Worm (Caenorhabditis elegans) whole organism, early embryonic: ENCODE measurements around the gene F14H3.4.

Experiments used
- B0310.2 ChIP-seq: sonication (generic microtip); optimal IDR thresholded peaks from 2 replicates; lab custom pipeline; 2016; ENCODE audit warnings: mild to moderate bottlenecking, missing genetic modification characterization, missing compliant biosample characterization
- F13C5.2 ChIP-seq: sonication (generic microtip); optimal IDR thresholded peaks from 2 replicates; lab custom pipeline; 2017; ENCODE audit warnings: mild to moderate bottlenecking, missing genetic modification characterization, inconsistent platforms, missing compliant biosample characterization
- aly-1 ChIP-seq: sonication (generic microtip); optimal IDR thresholded peaks from 2 replicates; lab custom pipeline; 2016; ENCODE audit warnings: missing genetic modification characterization, missing compliant biosample characterization
- ama-1 ChIP-seq: fragments of 150-350 bp; optimal IDR thresholded peaks from 2 replicates; lab custom pipeline; 2014
- ceh-13 ChIP-seq: fragments of 200-800 bp; sonication (Bioruptor generic); optimal IDR thresholded peaks from 2 replicates; lab custom pipeline; 2018; ENCODE audit warnings: mild to moderate bottlenecking, missing genetic modification characterization, missing compliant biosample characterization
- ceh-36 ChIP-seq: sonication (generic microtip); optimal IDR thresholded peaks from 2 replicates; lab custom pipeline; 2016; ENCODE audit warnings: missing genetic modification characterization, inconsistent platforms, missing compliant biosample characterization
- ets-7 ChIP-seq: sonication (generic microtip); optimal IDR thresholded peaks from 2 replicates; lab custom pipeline; 2016; ENCODE audit warnings: missing genotype, missing genetic modification characterization, missing compliant biosample characterization
- flt-1 ChIP-seq: fragments of 200-800 bp; sonication (Bioruptor generic); IDR thresholded peaks from 2 replicates; pipeline ENCODE4 v1.3.6; 2022; ENCODE audit warnings: missing genetic modification characterization, missing compliant biosample characterization
- hmbx-1 ChIP-seq: sonication (generic microtip); optimal IDR thresholded peaks from 2 replicates; lab custom pipeline; 2016; ENCODE audit warnings: mild to moderate bottlenecking, missing genetic modification characterization, missing compliant biosample characterization
- hmg-4 ChIP-seq: fragments of 200-800 bp; sonication (Bioruptor generic); optimal IDR thresholded peaks from 2 replicates; lab custom pipeline; 2018; ENCODE audit warnings: mild to moderate bottlenecking, missing genetic modification characterization, missing compliant biosample characterization
- hnd-1 ChIP-seq: sonication (generic microtip); optimal IDR thresholded peaks from 2 replicates; lab custom pipeline; 2016; ENCODE audit warnings: missing genetic modification characterization, missing compliant biosample characterization
- pes-1 ChIP-seq: fragments of 200-800 bp; sonication (Bioruptor generic); IDR thresholded peaks from 2 replicates; pipeline ENCODE4 v1.3.6; 2022; ENCODE audit warnings: missing genetic modification reagents, missing genetic modification characterization, missing compliant biosample characterization
- scrt-1 ChIP-seq: fragments of 200-800 bp; sonication (Bioruptor generic); IDR thresholded peaks from 2 replicates; pipeline ENCODE4 v1.3.6; 2022; ENCODE audit warnings: missing genetic modification characterization, missing compliant biosample characterization
- sea-1 ChIP-seq: fragments of 200-800 bp; sonication (Bioruptor generic); conservative IDR thresholded peaks from 2 replicates; pipeline ENCODE4 v1.3.6; 2022; ENCODE audit warnings: missing genetic modification characterization, missing compliant biosample characterization
- tbx-11 ChIP-seq: fragments of 200-800 bp; sonication (Bioruptor generic); IDR thresholded peaks from 2 replicates; pipeline ENCODE4 v1.3.6; 2022; ENCODE audit warnings: missing genetic modification characterization, missing compliant biosample characterization
- tbx-37 ChIP-seq: fragments of 200-800 bp; sonication (Bioruptor generic); conservative IDR thresholded peaks from 2 replicates; pipeline ENCODE4 v1.3.6; 2022; ENCODE audit warnings: missing genetic modification reagents, missing genetic modification characterization, missing compliant biosample characterization
- tra-4 ChIP-seq: sonication (generic microtip); optimal IDR thresholded peaks from 2 replicates; lab custom pipeline; 2017; ENCODE audit warnings: missing genetic modification characterization, missing compliant biosample characterization

The F14H3.4 gene

DNA sequence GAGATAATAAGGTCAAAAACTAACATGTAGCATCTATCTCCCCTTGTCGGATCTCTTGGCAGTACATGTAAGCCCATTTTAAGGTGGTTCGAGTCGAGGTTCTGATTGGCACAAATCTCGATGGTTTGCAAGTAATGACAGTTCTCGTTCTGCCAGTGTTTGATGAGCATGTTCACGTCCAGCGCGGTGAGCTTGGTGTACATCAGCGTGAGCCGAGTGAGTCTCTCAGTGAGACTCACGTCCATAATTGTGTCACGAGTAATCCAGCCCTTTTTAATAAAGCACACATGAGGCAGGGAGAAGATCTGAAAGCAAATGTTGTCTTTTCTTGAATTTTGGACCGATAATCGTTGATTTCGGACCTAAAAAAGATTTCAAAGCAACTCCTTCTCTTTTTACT is 22.1 kb downstream of the F14H3.4 start, which contains the start of gene T10C6.16:
Gene T10C6.16 (minus strand): TSS at position 245 of the 400 bp plus-strand sequence.
- TF ChIP-seq sea-1 (GFP tag; lab: Robert Waterston, UW) (no peak), F13C5.2 (tag; lab: Kevin White, UChicago) (no peak), tbx-11 (GFP tag; lab: Robert Waterston, UW) (no peak)

DNA sequence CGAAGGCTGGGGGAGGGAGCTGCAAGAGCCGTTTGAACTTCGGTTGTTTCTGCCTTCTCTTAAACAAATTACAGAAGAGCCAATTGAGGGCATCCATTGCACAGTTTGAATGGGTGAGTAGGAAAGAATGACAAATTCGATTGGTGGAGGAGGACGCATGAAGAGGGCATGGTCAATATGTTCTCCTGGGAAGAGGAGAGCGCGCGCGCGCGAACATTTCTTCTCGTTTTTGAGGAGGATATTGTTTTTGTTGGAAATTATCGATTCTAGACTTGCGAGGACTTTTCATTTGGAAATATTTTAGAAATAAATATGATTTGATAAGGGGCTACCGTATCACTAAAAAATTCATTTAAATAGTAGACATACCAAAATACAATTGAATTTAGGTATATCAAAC is 23.3 kb downstream of the F14H3.4 start, which contains the start of gene T10C6.7:
Gene T10C6.7 (minus strand): TSS at position 143 of the 400 bp plus-strand sequence.
- no peak for TF ChIP-seq sea-1 (GFP tag; lab: Robert Waterston, UW)
- TF ChIP-seq hnd-1: no peak
- no peak for TF ChIP-seq flt-1 (GFP tag; lab: Robert Waterston, UW)
- no peak for TF ChIP-seq ceh-36 (tag; lab: Kevin White, UChicago)
- TF ChIP-seq hmg-4 (GFP tag; lab: Kevin White, UChicago): no peak
- TF ChIP-seq tbx-37 (GFP tag; lab: Robert Waterston, UW): no peak
- TF ChIP-seq ets-7: no peak
- TF ChIP-seq ceh-13 (GFP tag; lab: Kevin White, UChicago): no peak
- no peak for TF ChIP-seq aly-1 (tag; lab: Kevin White, UChicago)
- TF ChIP-seq ama-1 (lab: Kevin White, UChicago): no peak
- TF ChIP-seq B0310.2 (tag; lab: Kevin White, UChicago): no peak
- no peak for TF ChIP-seq tra-4 (tag; lab: Kevin White, UChicago)
- TF ChIP-seq tbx-11 (GFP tag; lab: Robert Waterston, UW): no peak
- TF ChIP-seq hmbx-1 (tag; lab: Kevin White, UChicago): no peak
- no peak for TF ChIP-seq pes-1 (GFP tag; lab: Robert Waterston, UW)
- no peak for TF ChIP-seq F13C5.2 (tag; lab: Kevin White, UChicago)
- TF ChIP-seq scrt-1 (GFP tag; lab: Robert Waterston, UW): no peak

DNA sequence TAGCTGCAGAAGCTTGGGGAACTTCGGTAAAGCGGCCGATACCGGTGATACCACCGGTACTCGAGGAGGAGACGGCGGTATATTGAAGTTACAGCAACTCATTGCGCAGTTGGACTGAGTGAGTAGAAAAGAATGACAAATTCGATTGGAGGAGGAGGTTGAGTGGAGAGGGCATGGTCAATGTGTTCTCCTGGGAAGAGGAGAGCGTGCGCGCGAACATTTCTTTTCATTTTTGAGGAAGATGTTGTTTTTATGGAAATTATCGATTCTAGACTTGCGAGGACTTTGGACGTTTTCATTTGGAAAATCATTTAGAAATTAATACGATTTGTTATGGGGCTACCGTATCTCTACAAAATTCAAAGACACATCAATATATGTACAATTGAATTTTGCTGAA is 25.6 kb downstream of the F14H3.4 start:
- TF ChIP-seq ceh-36 (tag; lab: Kevin White, UChicago): no peak
- no peak for TF ChIP-seq hnd-1
- TF ChIP-seq aly-1 (tag; lab: Kevin White, UChicago): no peak
- no peak for TF ChIP-seq B0310.2 (tag; lab: Kevin White, UChicago)
- TF ChIP-seq tbx-11 (GFP tag; lab: Robert Waterston, UW): no peak
- no peak for TF ChIP-seq hmg-4 (GFP tag; lab: Kevin White, UChicago)
- TF ChIP-seq pes-1 (GFP tag; lab: Robert Waterston, UW): no peak
- TF ChIP-seq hmbx-1 (tag; lab: Kevin White, UChicago): no peak
- TF ChIP-seq sea-1 (GFP tag; lab: Robert Waterston, UW): no peak
- no peak for TF ChIP-seq ama-1 (lab: Kevin White, UChicago)
- no peak for TF ChIP-seq ceh-13 (GFP tag; lab: Kevin White, UChicago)
- no peak for TF ChIP-seq scrt-1 (GFP tag; lab: Robert Waterston, UW)
- TF ChIP-seq tbx-37 (GFP tag; lab: Robert Waterston, UW): no peak
- no peak for TF ChIP-seq ets-7
- no peak for TF ChIP-seq F13C5.2 (tag; lab: Kevin White, UChicago)
- TF ChIP-seq tra-4 (tag; lab: Kevin White, UChicago): no peak
- no peak for TF ChIP-seq flt-1 (GFP tag; lab: Robert Waterston, UW)

DNA sequence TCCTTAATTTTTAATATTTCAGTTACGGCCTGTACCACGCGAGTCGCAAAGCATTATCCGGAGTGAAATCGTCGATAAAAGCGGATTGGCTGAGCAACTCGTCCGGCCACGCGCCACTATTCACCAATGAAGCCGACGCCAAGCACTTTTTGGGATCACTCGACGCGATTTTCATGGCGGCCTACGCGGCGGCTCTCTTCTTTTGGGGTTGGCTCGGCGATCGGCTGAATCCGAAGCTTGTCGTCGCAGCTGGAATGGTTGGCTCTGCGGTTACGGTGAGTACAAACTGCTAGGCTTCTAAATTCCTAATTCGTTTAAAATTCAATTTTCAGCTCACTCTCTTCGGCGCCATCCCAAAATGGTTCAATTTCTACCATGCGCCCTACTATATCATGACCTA is 30.0 kb downstream of the F14H3.4 start:
- no peak for TF ChIP-seq flt-1 (GFP tag; lab: Robert Waterston, UW)
- TF ChIP-seq hmbx-1 (tag; lab: Kevin White, UChicago): no peak
- TF ChIP-seq ama-1 (lab: Kevin White, UChicago): no peak
- no peak for TF ChIP-seq hnd-1
- TF ChIP-seq tbx-37 (GFP tag; lab: Robert Waterston, UW): no peak
- TF ChIP-seq pes-1 (GFP tag; lab: Robert Waterston, UW): no peak
- no peak for TF ChIP-seq hmg-4 (GFP tag; lab: Kevin White, UChicago)
- no peak for TF ChIP-seq ceh-36 (tag; lab: Kevin White, UChicago)
- no peak for TF ChIP-seq ets-7
- TF ChIP-seq ceh-13 (GFP tag; lab: Kevin White, UChicago): no peak
- TF ChIP-seq aly-1 (tag; lab: Kevin White, UChicago): no peak
- no peak for TF ChIP-seq F13C5.2 (tag; lab: Kevin White, UChicago)
- no peak for TF ChIP-seq tra-4 (tag; lab: Kevin White, UChicago)
- TF ChIP-seq B0310.2 (tag; lab: Kevin White, UChicago): no peak
- no peak for TF ChIP-seq scrt-1 (GFP tag; lab: Robert Waterston, UW)
- no peak for TF ChIP-seq tbx-11 (GFP tag; lab: Robert Waterston, UW)

DNA sequence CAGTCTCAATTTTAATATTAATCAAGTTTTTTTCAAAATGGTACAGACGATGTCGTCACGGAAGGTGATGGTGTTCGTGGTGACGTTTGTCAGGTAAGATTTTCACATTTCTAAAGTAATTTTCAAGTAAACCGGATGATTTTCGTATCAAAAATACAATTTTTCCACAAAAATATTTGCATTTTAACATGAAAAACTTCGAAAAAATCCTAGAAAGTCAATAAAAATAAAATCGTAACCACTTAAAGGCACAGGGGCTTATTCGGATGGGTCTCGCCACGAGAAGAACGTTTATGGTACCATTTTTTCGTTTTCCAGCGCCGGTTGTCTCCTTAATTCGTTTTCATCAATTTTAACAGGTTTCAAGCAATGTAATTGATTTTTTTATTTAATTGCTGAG is 30.6 kb downstream of the F14H3.4 start, which contains the start of gene T10C6.6:
Gene T10C6.6 (plus strand): TSS at position 27 of the 400 bp plus-strand sequence.
- TF ChIP-seq sea-1 (GFP tag; lab: Robert Waterston, UW) (no peak), aly-1 (tag; lab: Kevin White, UChicago) (no peak), B0310.2 (tag; lab: Kevin White, UChicago) (no peak), tra-4 (tag; lab: Kevin White, UChicago) (no peak), hmg-4 (GFP tag; lab: Kevin White, UChicago) (no peak), flt-1 (GFP tag; lab: Robert Waterston, UW) (no peak), hmbx-1 (tag; lab: Kevin White, UChicago) (no peak), ama-1 (lab: Kevin White, UChicago) (no peak), ceh-36 (tag; lab: Kevin White, UChicago) (no peak), scrt-1 (GFP tag; lab: Robert Waterston, UW) (no peak), F13C5.2 (tag; lab: Kevin White, UChicago) (no peak), tbx-11 (GFP tag; lab: Robert Waterston, UW) (no peak), tbx-37 (GFP tag; lab: Robert Waterston, UW) (no peak), hnd-1 (no peak)

DNA sequence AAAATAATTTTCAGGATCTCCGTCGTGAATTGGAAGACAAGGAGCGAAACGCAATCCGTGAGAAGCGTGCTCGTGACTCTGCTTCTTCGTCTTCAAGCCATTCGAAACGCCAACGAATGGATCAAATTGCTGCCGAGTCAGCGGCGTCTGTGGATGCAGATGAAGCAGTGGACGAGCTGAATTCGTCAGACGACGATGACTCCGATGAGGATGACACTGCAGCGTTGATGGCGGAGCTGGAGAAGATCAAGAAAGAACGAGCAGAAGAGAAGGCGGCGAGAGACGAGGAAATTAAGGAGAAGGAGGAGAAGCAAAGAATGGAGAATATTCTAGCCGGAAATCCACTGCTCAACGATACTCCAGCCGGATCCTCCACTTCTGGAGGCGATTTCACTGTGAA is 31.3 kb downstream of the F14H3.4 start:
- TF ChIP-seq hmbx-1 (tag; lab: Kevin White, UChicago) (no peak), ets-7 (no peak), B0310.2 (tag; lab: Kevin White, UChicago) (no peak), hnd-1 (no peak), aly-1 (tag; lab: Kevin White, UChicago) (no peak), ceh-13 (GFP tag; lab: Kevin White, UChicago) (no peak), tra-4 (tag; lab: Kevin White, UChicago) (no peak), tbx-37 (GFP tag; lab: Robert Waterston, UW) (no peak), sea-1 (GFP tag; lab: Robert Waterston, UW) (no peak), pes-1 (GFP tag; lab: Robert Waterston, UW) (no peak), ama-1 (lab: Kevin White, UChicago) (no peak), hmg-4 (GFP tag; lab: Kevin White, UChicago) (no peak), scrt-1 (GFP tag; lab: Robert Waterston, UW) (no peak), flt-1 (GFP tag; lab: Robert Waterston, UW) (no peak), ceh-36 (tag; lab: Kevin White, UChicago) (no peak), tbx-11 (GFP tag; lab: Robert Waterston, UW) (no peak), F13C5.2 (tag; lab: Kevin White, UChicago) (no peak)
